Fruit fly (Drosophila melanogaster) whole organism, embryonic: Measurements from ENCODE around the gene tbrd-1.

Experiments used
- CG9876 ChIP-seq: fragments of 200-800 bp; sonication (Bioruptor generic); optimal IDR thresholded peaks from 2 replicates; lab custom pipeline; 2016; ENCODE audit warnings: missing biosample characterization, missing genetic modification characterization
- Rfx ChIP-seq: fragments of 200-800 bp; sonication (Bioruptor generic); IDR thresholded peaks from 2 replicates; pipeline ENCODE4 v1.3.6; 2022; ENCODE audit warnings: missing biosample characterization, missing genetic modification characterization
- cad ChIP-seq: fragments of >200 bp; optimal IDR thresholded peaks from 2 replicates; lab custom pipeline; 2017; ENCODE audit warnings: missing biosample characterization, missing genetic modification characterization
- slou ChIP-seq: fragments of 200-800 bp; sonication (Bioruptor generic); optimal IDR thresholded peaks from 3 replicates; lab custom pipeline; 2016; ENCODE audit warnings: missing biosample characterization, missing genetic modification characterization

dm6 chr3R:23872606-23873192, 20.7 kb downstream of the tbrd-1 start:
- no peak for TF ChIP-seq CG9876 (GFP tag; lab: Kevin White, UChicago)
- no peak for TF ChIP-seq cad (GFP tag; lab: Kevin White, UChicago)
- no peak for TF ChIP-seq slou
- no peak for TF ChIP-seq Rfx (GFP tag; lab: Robert Waterston, UW)
